Fruit fly (Drosophila melanogaster): ENCODE results near the gene PIG-P.

Gene PIG-P

dm6 chr3R:26052150-26052908 is 5.7 kb downstream of the PIG-P start, which contains the start of the genes Exo84 and Vps2:
Gene Exo84, minus strand, starts transcription at chr3R:26052257.
Gene Vps2, plus strand, starts transcription at chr3R:26052821.
- TF ChIP-seq CG9705 (GFP tag; optimal IDR thresholded peaks at IDR 0.05) (peak; percentile 19), fru (GFP tag; optimal IDR thresholded peaks at IDR 0.05) (no peak), OdsH (GFP tag; optimal IDR thresholded peaks at IDR 0.05) (peak; percentile 11), Rel (GFP tag; optimal IDR thresholded peaks at IDR 0.05) (no peak), Rel (tag; optimal IDR thresholded peaks at IDR 0.05) (no peak), HLH106 (tag; optimal IDR thresholded peaks at IDR 0.05) (peak; percentile 63), Sp1 (GFP tag; optimal IDR thresholded peaks at IDR 0.05) (peak; percentile 32), dsf (GFP tag; optimal IDR thresholded peaks at IDR 0.05; ENCODE audit: borderline replicate concordance) (no peak), dmrt93B (GFP tag; optimal IDR thresholded peaks at IDR 0.05) (peak; percentile 55), woc (GFP tag; optimal IDR thresholded peaks at IDR 0.05) (peak; percentile 84), ey (GFP tag; optimal IDR thresholded peaks at IDR 0.05) (peak; percentile 7), rgr (GFP tag; optimal IDR thresholded peaks at IDR 0.05) (peak; percentile 75), Hr78 (GFP tag; optimal IDR thresholded peaks at IDR 0.05) (peak; percentile 15), pan (optimal IDR thresholded peaks at IDR 0.05) (no peak), psq (GFP tag; optimal IDR thresholded peaks at IDR 0.05) (peak; percentile 21), sv (GFP tag; optimal IDR thresholded peaks at IDR 0.05) (peak; percentile 41), foxo (GFP tag; optimal IDR thresholded peaks at IDR 0.05) (peak in 1 of 2 experiments; percentile 47), Jra (GFP tag; optimal IDR thresholded peaks at IDR 0.05) (peak; percentile 0)

DNA sequence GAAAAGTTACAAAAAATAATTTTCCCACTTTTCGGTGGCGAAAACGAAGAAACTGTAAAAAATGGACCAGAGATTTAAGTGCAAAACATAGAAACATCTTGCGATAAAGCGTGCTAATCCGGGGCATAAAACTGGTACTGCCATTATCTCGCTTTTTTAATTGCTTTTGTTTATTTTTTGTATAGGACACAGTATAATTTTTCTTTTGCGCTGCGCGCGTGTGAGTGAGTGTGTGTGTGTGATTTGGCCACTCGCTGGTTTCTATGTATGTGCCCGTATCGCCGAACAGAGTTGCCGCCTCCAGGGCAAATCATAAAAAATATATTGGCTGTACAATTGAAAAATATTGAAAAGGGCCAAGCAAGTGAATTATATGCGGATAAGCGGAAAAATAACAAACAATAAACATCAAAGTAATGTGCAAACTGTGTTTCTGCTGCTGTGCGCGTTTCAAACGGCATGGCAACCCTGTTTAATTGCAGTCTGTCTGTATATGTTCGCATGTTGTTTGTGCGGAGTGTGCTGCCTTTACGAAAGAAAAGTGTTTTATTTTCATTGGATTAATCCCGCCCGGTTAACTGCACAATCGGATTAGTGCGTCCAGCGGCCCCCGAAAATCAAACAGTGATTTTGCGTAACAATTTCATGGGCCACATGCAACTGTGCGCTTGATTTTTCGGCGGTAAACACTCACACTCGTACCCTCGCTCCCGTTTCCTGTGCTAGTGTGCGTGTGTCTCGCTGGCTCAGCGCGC is 15.7 kb downstream of the PIG-P start:
- TF ChIP-seq dsf (GFP tag; optimal IDR thresholded peaks at IDR 0.05; ENCODE audit: borderline replicate concordance) (peak; percentile 86), rgr (GFP tag; optimal IDR thresholded peaks at IDR 0.05) (peak; percentile 98), jim (GFP tag; optimal IDR thresholded peaks at IDR 0.05) (no peak), pan (optimal IDR thresholded peaks at IDR 0.05) (no peak), Abd-B (GFP tag; optimal IDR thresholded peaks at IDR 0.05) (peak; percentile 45), dmrt93B (GFP tag; optimal IDR thresholded peaks at IDR 0.05) (peak; percentile 93), Dif (GFP tag; optimal IDR thresholded peaks at IDR 0.05; ENCODE audit: partially characterized antibody) (no peak), psq (GFP tag; optimal IDR thresholded peaks at IDR 0.05) (peak; percentile 92), woc (GFP tag; optimal IDR thresholded peaks at IDR 0.05) (peak; percentile 94), Mio (GFP tag; optimal IDR thresholded peaks at IDR 0.05) (peak; percentile 90), br (GFP tag; optimal IDR thresholded peaks at IDR 0.05) (peak; percentile 96), CrebA (GFP tag; optimal IDR thresholded peaks at IDR 0.05; ENCODE audit: borderline replicate concordance) (no peak), CG32264 (GFP tag; optimal IDR thresholded peaks at IDR 0.05) (peak; percentile 90), HLH106 (tag; optimal IDR thresholded peaks at IDR 0.05) (peak; percentile 93), CG9705 (GFP tag; optimal IDR thresholded peaks at IDR 0.05) (peak; percentile 77), Hnf4 (GFP tag; optimal IDR thresholded peaks at IDR 0.05) (peak; percentile 96), sv (GFP tag; optimal IDR thresholded peaks at IDR 0.05) (peak; percentile 94), Dfd (GFP tag; optimal IDR thresholded peaks at IDR 0.05) (peak; percentile 2), Hr78 (GFP tag; optimal IDR thresholded peaks at IDR 0.05) (peak; percentile 61), fru (GFP tag; optimal IDR thresholded peaks at IDR 0.05) (peak; percentile 97), ey (GFP tag; optimal IDR thresholded peaks at IDR 0.05) (peak; percentile 98), lola (GFP tag; optimal IDR thresholded peaks at IDR 0.05) (no peak), Jra (GFP tag; optimal IDR thresholded peaks at IDR 0.05) (peak; percentile 94), Hr83 (GFP tag; optimal IDR thresholded peaks at IDR 0.05; ENCODE audit: poor library complexity, severe bottlenecking) (peak; percentile 81), Sp1 (GFP tag; optimal IDR thresholded peaks at IDR 0.05) (peak; percentile 93), Myc (optimal IDR thresholded peaks at IDR 0.05) (peak; percentile 3), foxo (GFP tag; optimal IDR thresholded peaks at IDR 0.05) (peak; percentile 71 to 98), usp (GFP tag; optimal IDR thresholded peaks at IDR 0.05) (no peak), Rel (GFP tag; optimal IDR thresholded peaks at IDR 0.05) (peak; percentile 44), Rel (tag; optimal IDR thresholded peaks at IDR 0.05) (peak; percentile 62), brk (GFP tag; optimal IDR thresholded peaks at IDR 0.05) (no peak), N (GFP tag; optimal IDR thresholded peaks at IDR 0.05) (peak; percentile 88), h (GFP tag; optimal IDR thresholded peaks at IDR 0.05) (peak; percentile 98), sage (GFP tag; optimal IDR thresholded peaks at IDR 0.05) (peak; percentile 87), Vsx2 (GFP tag; optimal IDR thresholded peaks at IDR 0.05; ENCODE audit: partially characterized antibody) (no peak), GATAd (GFP tag; optimal IDR thresholded peaks at IDR 0.05) (peak; percentile 75), OdsH (GFP tag; optimal IDR thresholded peaks at IDR 0.05) (peak; percentile 97)

Data from whole organism, wandering third instar larva.